Worm (Caenorhabditis elegans) whole organism, L3 larva: ENCODE data around the gene glb-25.

ENCODE experiments used
- R02D3.7 ChIP-seq: fragments of 150-350 bp; optimal IDR thresholded peaks from 2 replicates; lab custom pipeline; 2014; ENCODE audit warnings: missing biosample characterization, missing genetic modification characterization
- aly-2 ChIP-seq: fragments of 150-350 bp; optimal IDR thresholded peaks from 2 replicates; lab custom pipeline; 2014; ENCODE audit warnings: missing biosample characterization, missing genetic modification characterization
- ama-1 ChIP-seq: fragments of 150-350 bp; optimal IDR thresholded peaks from 2 replicates; lab custom pipeline; 2018
- ceh-16 ChIP-seq: sonication (generic microtip); optimal IDR thresholded peaks from 2 replicates; lab custom pipeline; 2017; ENCODE audit warnings: missing biosample characterization, missing genetic modification characterization
- ceh-28 ChIP-seq: fragments of 150-350 bp; optimal IDR thresholded peaks from 2 replicates; lab custom pipeline; 2014; ENCODE audit warnings: missing biosample characterization, missing genetic modification reagents, missing genetic modification characterization
- ceh-82 ChIP-seq: fragments of 150-350 bp; optimal IDR thresholded peaks from 2 replicates; lab custom pipeline; 2014; ENCODE audit warnings: missing biosample characterization, missing genetic modification characterization
- daf-12 ChIP-seq: fragments of 150-350 bp; optimal IDR thresholded peaks from 2 replicates; lab custom pipeline; 2014; ENCODE audit warnings: missing biosample characterization, missing genetic modification reagents, missing genetic modification characterization
- egl-27 ChIP-seq: sonication (generic microtip); optimal IDR thresholded peaks from 4 replicates; lab custom pipeline; 2017; ENCODE audit warnings: missing biosample characterization, missing genetic modification reagents, missing genetic modification characterization
- egl-5 ChIP-seq: fragments of 150-350 bp; optimal IDR thresholded peaks from 2 replicates; lab custom pipeline; 2017; ENCODE audit warnings: missing biosample characterization, missing genetic modification reagents, missing genetic modification characterization, inconsistent platforms
- elt-1 ChIP-seq: fragments of 150-350 bp; optimal IDR thresholded peaks from 2 replicates; lab custom pipeline; 2014; ENCODE audit warnings: missing biosample characterization, missing genetic modification characterization
- elt-2 ChIP-seq: sonication (generic microtip); optimal IDR thresholded peaks from 2 replicates; lab custom pipeline; 2016; ENCODE audit warnings: missing genetic modification reagents, mild to moderate bottlenecking, missing genetic modification characterization, missing compliant biosample characterization
- elt-3 ChIP-seq, 3 experiments: fragments of 150-350 bp in 1 of 3; sonication (generic microtip) in 2 of 3; optimal IDR thresholded peaks; 2 replicates in 2 of 3; 4 replicates in 1 of 3; lab custom pipeline; 2014 to 2017; ENCODE audit warnings: missing biosample characterization in 3 of 3, missing genetic modification characterization in 3 of 3
- eor-1 ChIP-seq, 2 experiments: fragments of 150-350 bp; optimal IDR thresholded peaks; 2 replicates each; lab custom pipeline; 2014 to 2018; ENCODE audit warnings: missing biosample characterization in 2 of 2, missing genetic modification characterization in 2 of 2
- fos-1 ChIP-seq: fragments of 150-350 bp; optimal IDR thresholded peaks from 2 replicates; lab custom pipeline; 2014; ENCODE audit warnings: missing biosample characterization, missing genetic modification characterization
- hmg-11 ChIP-seq: sonication (generic microtip); optimal IDR thresholded peaks from 2 replicates; lab custom pipeline; 2016; ENCODE audit warnings: missing genetic modification characterization, missing compliant biosample characterization
- lin-15B ChIP-seq: fragments of 150-350 bp; optimal IDR thresholded peaks from 2 replicates; lab custom pipeline; 2014; ENCODE audit warnings: missing biosample characterization, missing genetic modification characterization
- lin-39 ChIP-seq: fragments of 150-350 bp; optimal IDR thresholded peaks from 2 replicates; lab custom pipeline; 2018; ENCODE audit warnings: missing biosample characterization, missing genetic modification reagents, missing genetic modification characterization
- lsy-12 ChIP-seq: sonication (generic microtip); optimal IDR thresholded peaks from 2 replicates; lab custom pipeline; 2016; ENCODE audit warnings: mild to moderate bottlenecking, missing genetic modification characterization, missing compliant biosample characterization
- mml-1 ChIP-seq: fragments of 150-350 bp; sonication (generic microtip); optimal IDR thresholded peaks from 3 replicates; lab custom pipeline; 2014; ENCODE audit warnings: missing biosample characterization, missing genetic modification characterization
- nfya-1 ChIP-seq: sonication (generic microtip); optimal IDR thresholded peaks from 2 replicates; lab custom pipeline; 2017; ENCODE audit warnings: missing genetic modification characterization, mild to moderate bottlenecking, missing compliant biosample characterization, antibody characterized with exemption, moderate library complexity; ENCODE audit not compliant: insufficient read depth
- nhr-11 ChIP-seq: fragments of 150-350 bp; optimal IDR thresholded peaks from 2 replicates; lab custom pipeline; 2014; ENCODE audit warnings: missing biosample characterization, missing genetic modification characterization
- nhr-12 ChIP-seq: fragments of 150-350 bp; optimal IDR thresholded peaks from 2 replicates; lab custom pipeline; 2014; ENCODE audit warnings: missing biosample characterization, missing genetic modification characterization
- nhr-23 ChIP-seq: fragments of 150-350 bp; optimal IDR thresholded peaks from 2 replicates; lab custom pipeline; 2014; ENCODE audit warnings: missing biosample characterization, missing genetic modification reagents, missing genetic modification characterization
- nhr-237 ChIP-seq: fragments of 150-350 bp; optimal IDR thresholded peaks from 2 replicates; lab custom pipeline; 2014; ENCODE audit warnings: missing biosample characterization, missing genetic modification characterization
- nhr-25 ChIP-seq: sonication (generic microtip); optimal IDR thresholded peaks from 2 replicates; lab custom pipeline; 2017; ENCODE audit warnings: missing biosample characterization, missing genetic modification characterization
- nhr-28 ChIP-seq: fragments of 150-350 bp; optimal IDR thresholded peaks from 2 replicates; lab custom pipeline; 2014; ENCODE audit warnings: missing biosample characterization, missing genetic modification characterization
- nhr-76 ChIP-seq: fragments of 150-350 bp; sonication (generic microtip); optimal IDR thresholded peaks from 5 replicates; lab custom pipeline; 2014; ENCODE audit warnings: missing biosample characterization, missing genetic modification characterization
- nhr-77 ChIP-seq: fragments of 150-350 bp; optimal IDR thresholded peaks from 2 replicates; lab custom pipeline; 2014; ENCODE audit warnings: missing biosample characterization, missing genetic modification characterization
- pha-4 ChIP-seq: fragments of 150-350 bp; optimal IDR thresholded peaks from 2 replicates; lab custom pipeline; 2014; ENCODE audit warnings: missing biosample characterization, missing genetic modification reagents, missing genetic modification characterization
- pqm-1 ChIP-seq: fragments of 150-350 bp; optimal IDR thresholded peaks from 2 replicates; lab custom pipeline; 2017; ENCODE audit warnings: missing biosample characterization, missing genetic modification characterization, inconsistent platforms
- snpc-4 ChIP-seq: fragments of 150-350 bp; optimal IDR thresholded peaks from 2 replicates; lab custom pipeline; 2014; ENCODE audit warnings: missing biosample characterization, missing genetic modification characterization
- tbx-2 ChIP-seq: sonication (generic microtip); optimal IDR thresholded peaks from 2 replicates; lab custom pipeline; 2016; ENCODE audit warnings: mild to moderate bottlenecking, missing genetic modification characterization, missing compliant biosample characterization
- zag-1 ChIP-seq: fragments of 150-350 bp; optimal IDR thresholded peaks from 2 replicates; lab custom pipeline; 2014; ENCODE audit warnings: missing biosample characterization, missing genetic modification characterization
- ztf-4 ChIP-seq: fragments of 150-350 bp; optimal IDR thresholded peaks from 2 replicates; lab custom pipeline; 2014; ENCODE audit warnings: missing biosample characterization, missing genetic modification characterization

The glb-25 gene

DNA sequence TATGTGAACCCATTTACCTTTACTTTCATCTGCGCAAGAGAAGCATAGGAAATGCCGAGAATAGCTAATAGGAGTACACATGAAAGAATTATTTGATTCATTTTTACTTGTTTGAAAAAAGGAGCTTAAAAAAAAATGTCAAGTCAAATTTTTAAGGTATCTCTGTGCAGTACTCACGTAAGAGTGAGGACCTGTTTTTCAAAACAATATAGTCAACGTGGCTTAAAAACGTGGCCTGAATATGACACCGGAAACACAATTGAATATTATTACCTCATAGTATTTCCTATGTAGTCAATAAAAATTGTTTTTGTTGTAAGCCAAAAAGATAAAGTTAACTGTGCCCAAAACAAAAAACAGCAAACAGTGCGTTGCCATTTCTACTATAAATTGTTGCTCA lies 18.0 kb upstream of the glb-25 start, which contains the start of gene Y32G9A.12:
Gene Y32G9A.12, minus strand, starts transcription at position 101 of the 400 bp plus-strand sequence.
- TF ChIP-seq pha-4 (tag; lab: Kevin White, UChicago) (no peak), nhr-76 (tag; lab: Kevin White, UChicago) (no peak), aly-2 (tag; lab: Kevin White, UChicago) (no peak), daf-12 (tag; lab: Kevin White, UChicago) (no peak), nfya-1 (tag; lab: Kevin White, UChicago) (no peak), zag-1 (tag; lab: Kevin White, UChicago) (no peak), nhr-28 (tag; lab: Kevin White, UChicago) (no peak)

DNA sequence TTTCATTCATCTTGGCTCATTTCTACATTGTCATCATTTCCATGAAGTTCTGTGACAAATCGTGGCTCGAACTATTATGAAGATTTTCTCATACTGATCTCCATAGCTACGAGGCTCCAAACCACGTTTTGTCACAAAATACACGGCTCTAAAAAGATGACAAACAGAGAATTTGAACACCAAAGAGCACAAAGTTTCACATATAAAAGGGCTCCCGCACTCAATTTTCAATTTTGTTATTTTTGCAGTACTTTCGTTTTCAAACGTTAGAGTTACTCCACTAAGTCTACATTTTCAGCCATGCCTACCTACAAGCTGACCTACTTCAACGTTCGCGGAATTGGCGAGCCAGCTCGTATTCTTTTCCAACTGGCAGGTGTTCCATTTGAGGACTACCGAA lies 16.7 kb upstream of the glb-25 start, which contains the start of gene gst-37:
Gene gst-37, plus strand, starts transcription at position 301 of the 400 bp plus-strand sequence.
- no peak for TF ChIP-seq elt-3 (tag; optimal IDR thresholded peaks at IDR 0.05; lab: Kevin White, UChicago)
- no peak for TF ChIP-seq lin-15B (tag; lab: Kevin White, UChicago)
- TF ChIP-seq ceh-16 = no peak
- no peak for TF ChIP-seq egl-5
- TF ChIP-seq lsy-12 = no peak
- no peak for TF ChIP-seq elt-1 (tag; lab: Kevin White, UChicago)
- TF ChIP-seq ceh-28 (tag; lab: Kevin White, UChicago) = no peak
- TF ChIP-seq nhr-12 (tag; lab: Kevin White, UChicago) = no peak
- TF ChIP-seq R02D3.7 (tag; lab: Kevin White, UChicago) = no peak
- TF ChIP-seq pqm-1 (tag; lab: Kevin White, UChicago) = no peak
- no peak for TF ChIP-seq daf-12 (tag; lab: Kevin White, UChicago)
- no peak for TF ChIP-seq ztf-4
- no peak for TF ChIP-seq snpc-4 (tag; lab: Kevin White, UChicago)
- no peak for TF ChIP-seq mml-1
- no peak for TF ChIP-seq nhr-23 (tag; lab: Kevin White, UChicago)
- no peak for TF ChIP-seq zag-1 (tag; lab: Kevin White, UChicago)
- TF ChIP-seq fos-1 (tag; lab: Kevin White, UChicago) = no peak
- TF ChIP-seq tbx-2 (tag; lab: Kevin White, UChicago) = no peak
- TF ChIP-seq, all 47 proteins: peak for 0

DNA sequence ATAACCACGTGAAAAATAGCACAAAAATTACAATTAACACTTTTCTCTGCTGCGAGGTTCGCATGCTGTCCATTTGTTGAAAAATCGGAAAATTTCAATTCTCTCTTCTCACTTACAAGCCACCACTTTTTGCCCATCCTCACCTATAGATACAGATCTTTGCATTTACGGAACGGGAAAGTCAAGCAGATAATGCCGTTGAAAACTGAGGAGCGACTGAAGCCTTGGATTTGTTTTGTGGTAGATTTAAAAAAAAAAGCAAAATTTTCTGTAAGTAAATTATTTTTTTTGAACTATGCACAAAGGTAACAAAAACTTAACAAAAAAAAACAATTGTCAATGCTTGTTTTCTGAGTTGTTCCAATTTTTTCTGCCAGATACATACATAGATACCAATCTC lies 12.6 kb upstream of the glb-25 start, which contains the start of gene T06A1.1:
Gene T06A1.1, minus strand, starts transcription at position 101 of the 400 bp plus-strand sequence.
- TF ChIP-seq lsy-12 (no peak), pha-4 (tag; lab: Kevin White, UChicago) (no peak), nhr-25 (tag; lab: Kevin White, UChicago) (no peak), lin-39 (tag; lab: Kevin White, UChicago) (no peak), elt-1 (tag; lab: Kevin White, UChicago) (no peak), nfya-1 (tag; lab: Kevin White, UChicago) (no peak), ceh-82 (tag; lab: Kevin White, UChicago) (no peak), fos-1 (tag; lab: Kevin White, UChicago) (no peak), ama-1 (lab: Kevin White, UChicago) (no peak), aly-2 (tag; lab: Kevin White, UChicago) (no peak), nhr-77 (no peak), nhr-76 (tag; lab: Kevin White, UChicago) (no peak)

DNA sequence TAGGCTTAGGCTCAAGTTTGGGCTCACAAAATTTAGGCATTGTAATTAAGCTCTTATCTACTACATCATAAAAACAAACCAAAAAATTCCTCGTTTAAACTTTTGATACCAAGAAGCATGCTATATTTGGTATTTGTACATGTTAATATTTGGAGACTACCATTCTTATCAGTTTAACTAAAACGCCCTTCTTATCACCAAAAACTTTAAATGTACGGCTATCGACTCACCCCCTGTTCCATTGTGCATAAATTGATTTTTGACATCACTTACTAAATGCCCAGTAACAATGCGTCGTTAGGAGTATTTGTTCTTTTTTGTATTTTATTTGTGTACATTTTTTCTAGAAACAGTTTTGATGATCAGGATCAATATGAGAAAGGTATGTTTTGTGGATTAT lies 11.0 kb upstream of the glb-25 start, which contains the start of gene T06A1.5:
Gene T06A1.5, plus strand, starts transcription at position 209 of the 400 bp plus-strand sequence.
- TF ChIP-seq nhr-28 (tag; lab: Kevin White, UChicago) (no peak), hmg-11 (tag; lab: Kevin White, UChicago) (no peak), eor-1 (tag; optimal IDR thresholded peaks at IDR 0.05; lab: Kevin White, UChicago) (no peak), R02D3.7 (tag; lab: Kevin White, UChicago) (no peak), nhr-76 (tag; lab: Kevin White, UChicago) (no peak), tbx-2 (tag; lab: Kevin White, UChicago) (no peak), elt-2 (tag; lab: Kevin White, UChicago) (peak; percentile 87), nhr-11 (no peak), ceh-16 (no peak), nhr-237 (tag; lab: Kevin White, UChicago) (no peak), nhr-23 (tag; lab: Kevin White, UChicago) (no peak), egl-27 (no peak), aly-2 (tag; lab: Kevin White, UChicago) (no peak), pqm-1 (tag; lab: Kevin White, UChicago) (peak; percentile 89), zag-1 (tag; lab: Kevin White, UChicago) (no peak), snpc-4 (tag; lab: Kevin White, UChicago) (no peak), lin-15B (tag; lab: Kevin White, UChicago) (no peak)
